Worm (Caenorhabditis elegans): ENCODE results near the gene nhr-198.

DNA sequence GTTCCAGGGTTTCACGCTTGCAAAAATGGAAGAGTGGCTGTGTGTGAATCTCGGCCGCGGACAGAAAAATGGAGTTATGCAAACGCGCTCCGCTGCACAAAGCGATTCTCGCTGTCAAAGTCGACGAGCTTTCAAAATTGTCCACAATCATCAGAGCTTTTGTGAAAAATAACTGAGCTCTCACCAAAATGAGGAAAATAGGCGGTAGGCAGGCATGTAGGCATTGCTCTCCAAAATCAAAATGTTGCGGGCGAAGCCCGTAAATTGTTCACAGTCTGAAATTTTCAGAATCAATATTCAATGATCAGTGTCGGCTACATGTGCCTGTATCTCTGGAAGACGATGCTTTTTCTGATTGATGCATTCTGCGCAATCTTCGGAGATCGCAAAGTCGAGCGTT is 24.9 kb upstream of the nhr-198 start, which contains the start of gene K06B4.4:
- TF ChIP-seq ama-1 (optimal IDR thresholded peaks at IDR 0.05) (no peak), ets-4 (tag; optimal IDR thresholded peaks at IDR 0.05) (no peak), elt-2 (tag; optimal IDR thresholded peaks at IDR 0.05) (no peak), dmd-4 (tag; optimal IDR thresholded peaks at IDR 0.05; ENCODE audit: borderline replicate concordance) (no peak), unc-55 (GFP tag; optimal IDR thresholded peaks at IDR 0.05) (no peak), dve-1 (tag; optimal IDR thresholded peaks at IDR 0.05) (no peak), hlh-6 (tag; optimal IDR thresholded peaks at IDR 0.05) (no peak), lin-11 (tag; optimal IDR thresholded peaks at IDR 0.05) (no peak), nfya-1 (tag; optimal IDR thresholded peaks at IDR 0.05) (no peak)
